Fruit fly (Drosophila melanogaster) whole organism, prepupa: Measurements from ENCODE around the gene CG7551.

ENCODE experiments used
- Blimp-1 ChIP-seq: fragments of 200-800 bp; sonication (Bioruptor generic); optimal IDR thresholded peaks from 3 replicates; lab custom pipeline; 2017; ENCODE audit warnings: missing biosample characterization, missing genetic modification characterization, mild to moderate bottlenecking, moderate library complexity, missing genetic modification reagents
- CG10669 ChIP-seq: fragments of 200-800 bp; sonication (Bioruptor generic); optimal IDR thresholded peaks from 3 replicates; lab custom pipeline; 2018; ENCODE audit warnings: missing biosample characterization, mild to moderate bottlenecking, missing genetic modification characterization, moderate library complexity
- CG11294 ChIP-seq: fragments of 200-800 bp; sonication (Bioruptor generic); IDR thresholded peaks from 2 replicates; pipeline ENCODE4 v1.3.6; 2022; ENCODE audit warnings: missing biosample characterization, missing genetic modification characterization
- CG11762 ChIP-seq: fragments of 200-800 bp; sonication (Bioruptor generic); optimal IDR thresholded peaks from 3 replicates; lab custom pipeline; 2016; ENCODE audit warnings: missing biosample characterization, missing genetic modification characterization; ENCODE audit not compliant: insufficient read depth
- CG11902 ChIP-seq: fragments of 200-800 bp; sonication (Bioruptor generic); optimal IDR thresholded peaks from 3 replicates; lab custom pipeline; 2016; ENCODE audit warnings: missing biosample characterization, missing genetic modification characterization
- CG15336 ChIP-seq: fragments of 200-800 bp; sonication (Bioruptor generic); IDR thresholded peaks from 2 replicates; pipeline ENCODE4 v1.3.6; 2022; ENCODE audit warnings: missing biosample characterization, missing genetic modification characterization
- CG3032 ChIP-seq: fragments of 200-800 bp; optimal IDR thresholded peaks from 2 replicates; lab custom pipeline; 2019; ENCODE audit warnings: missing biosample characterization, mild to moderate bottlenecking, missing genetic modification characterization, moderate library complexity
- CG31627 ChIP-seq: fragments of 200-800 bp; sonication (Bioruptor generic); optimal IDR thresholded peaks from 3 replicates; lab custom pipeline; 2016; ENCODE audit warnings: missing biosample characterization, missing genetic modification characterization
- CG32006 ChIP-seq: fragments of 200-800 bp; sonication (Bioruptor generic); optimal IDR thresholded peaks from 3 replicates; lab custom pipeline; 2017; ENCODE audit warnings: missing biosample characterization, mild to moderate bottlenecking, missing genetic modification characterization
- CG34406 ChIP-seq: fragments of 200-800 bp; sonication (Bioruptor generic); optimal IDR thresholded peaks from 3 replicates; lab custom pipeline; 2016; ENCODE audit warnings: missing biosample characterization, missing genetic modification characterization
- CG3919 ChIP-seq: fragments of 200-800 bp; sonication (Bioruptor generic); optimal IDR thresholded peaks from 3 replicates; lab custom pipeline; 2016; ENCODE audit warnings: missing biosample characterization, missing genetic modification characterization
- CG4318 ChIP-seq: fragments of 200-800 bp; sonication (Bioruptor generic); optimal IDR thresholded peaks from 3 replicates; lab custom pipeline; 2017; ENCODE audit warnings: missing biosample characterization, mild to moderate bottlenecking, missing genetic modification characterization
- CG6276 ChIP-seq: fragments of 200-800 bp; sonication (Bioruptor generic); optimal IDR thresholded peaks from 2 replicates; lab custom pipeline; 2017; ENCODE audit warnings: missing biosample characterization, mild to moderate bottlenecking, missing genetic modification characterization
- CG6792 ChIP-seq: fragments of 200-800 bp; sonication (Bioruptor generic); optimal IDR thresholded peaks from 3 replicates; lab custom pipeline; 2016; ENCODE audit warnings: missing biosample characterization, missing genetic modification characterization
- CG6808 ChIP-seq: fragments of 200-800 bp; sonication (Bioruptor generic); optimal IDR thresholded peaks from 3 replicates; lab custom pipeline; 2017; ENCODE audit warnings: missing biosample characterization, missing genetic modification characterization, mild to moderate bottlenecking, moderate library complexity, missing genetic modification reagents
- CG8119 ChIP-seq: fragments of 200-800 bp; sonication (Bioruptor generic); IDR thresholded peaks from 3 replicates; pipeline ENCODE4 v1.3.6; 2022; ENCODE audit warnings: missing biosample characterization, missing genetic modification characterization
- CG8319 ChIP-seq: fragments of 200-800 bp; sonication (Bioruptor generic); optimal IDR thresholded peaks from 3 replicates; lab custom pipeline; 2016; ENCODE audit warnings: missing biosample characterization, missing genetic modification characterization
- CG8632 ChIP-seq: fragments of 200-800 bp; sonication (Bioruptor generic); optimal IDR thresholded peaks from 3 replicates; lab custom pipeline; 2016; ENCODE audit warnings: missing biosample characterization, missing genetic modification characterization
- CG9139 ChIP-seq: fragments of 200-800 bp; sonication (Bioruptor generic); optimal IDR thresholded peaks from 3 replicates; lab custom pipeline; 2017; ENCODE audit warnings: missing biosample characterization, mild to moderate bottlenecking, missing genetic modification characterization
- Eip78C ChIP-seq: fragments of 200-800 bp; sonication (Bioruptor generic); peaks from one replicate; lab custom pipeline; 2016; ENCODE audit warnings: missing biosample characterization, missing genetic modification characterization
- Eip93F ChIP-seq: fragments of 200-800 bp; sonication (Bioruptor generic); optimal IDR thresholded peaks from 2 replicates; lab custom pipeline; 2016; ENCODE audit warnings: missing biosample characterization, mild to moderate bottlenecking, missing genetic modification characterization
- Ets21C ChIP-seq: fragments of 200-800 bp; sonication (Bioruptor generic); optimal IDR thresholded peaks from 3 replicates; lab custom pipeline; 2016; ENCODE audit warnings: missing biosample characterization, missing genetic modification characterization
- Ets96B ChIP-seq: fragments of 200-800 bp; optimal IDR thresholded peaks from 2 replicates; lab custom pipeline; 2019; ENCODE audit warnings: missing biosample characterization, mild to moderate bottlenecking, missing genetic modification characterization, moderate library complexity
- Gug ChIP-seq: fragments of 200-800 bp; sonication (Bioruptor generic); IDR thresholded peaks from 2 replicates; pipeline ENCODE4 v1.3.6; 2022; ENCODE audit warnings: missing biosample characterization, missing genetic modification characterization
- Hr38 ChIP-seq: sonication (Bioruptor generic); optimal IDR thresholded peaks from 2 replicates; lab custom pipeline; 2016; ENCODE audit warnings: missing biosample characterization, missing genetic modification characterization
- Hr39 ChIP-seq: fragments of 200-800 bp; sonication (Bioruptor generic); optimal IDR thresholded peaks from 2 replicates; lab custom pipeline; 2016; ENCODE audit warnings: missing biosample characterization, missing genetic modification characterization
- Hr4 ChIP-seq: fragments of 200-800 bp; sonication (Bioruptor generic); optimal IDR thresholded peaks from 3 replicates; lab custom pipeline; 2016; ENCODE audit warnings: missing biosample characterization, missing genetic modification characterization
- Lpt ChIP-seq: fragments of 200-800 bp; sonication (Bioruptor generic); optimal IDR thresholded peaks from 3 replicates; lab custom pipeline; 2016; ENCODE audit warnings: missing biosample characterization, missing genetic modification characterization
- Met ChIP-seq: fragments of 200-800 bp; sonication (Bioruptor generic); optimal IDR thresholded peaks from 3 replicates; lab custom pipeline; 2016; ENCODE audit warnings: missing biosample characterization, missing genetic modification characterization
- OdsH ChIP-seq: fragments of 200-800 bp; sonication (Bioruptor generic); optimal IDR thresholded peaks from 3 replicates; lab custom pipeline; 2016; ENCODE audit warnings: missing biosample characterization, missing genetic modification characterization
- Smox ChIP-seq: fragments of 200-800 bp; sonication (Bioruptor generic); optimal IDR thresholded peaks from 3 replicates; lab custom pipeline; 2016; ENCODE audit warnings: missing biosample characterization, missing genetic modification characterization
- Sox102F ChIP-seq: fragments of 200-800 bp; sonication (Bioruptor generic); optimal IDR thresholded peaks from 2 replicates; lab custom pipeline; 2016; ENCODE audit warnings: missing biosample characterization, mild to moderate bottlenecking, missing genetic modification characterization
- Sox14 ChIP-seq: fragments of 200-800 bp; sonication (Bioruptor generic); optimal IDR thresholded peaks from 3 replicates; lab custom pipeline; 2016; ENCODE audit warnings: missing biosample characterization, missing genetic modification characterization
- Sox15 ChIP-seq: fragments of 200-800 bp; sonication (Bioruptor generic); optimal IDR thresholded peaks from 3 replicates; lab custom pipeline; 2016; ENCODE audit warnings: missing biosample characterization, missing genetic modification characterization
- achi ChIP-seq: fragments of 200-800 bp; sonication (Bioruptor generic); optimal IDR thresholded peaks from 3 replicates; lab custom pipeline; 2016; ENCODE audit warnings: missing biosample characterization, missing genetic modification characterization
- acj6 ChIP-seq: fragments of 200-800 bp; sonication (Bioruptor generic); optimal IDR thresholded peaks from 3 replicates; lab custom pipeline; 2016; ENCODE audit warnings: missing biosample characterization, missing genetic modification characterization
- cyc ChIP-seq: fragments of 200-800 bp; sonication (Bioruptor generic); optimal IDR thresholded peaks from 3 replicates; lab custom pipeline; 2016; ENCODE audit warnings: missing biosample characterization, missing genetic modification characterization
- dac ChIP-seq: fragments of 200-800 bp; sonication (Bioruptor generic); optimal IDR thresholded peaks from 2 replicates; lab custom pipeline; 2017; ENCODE audit warnings: missing biosample characterization, mild to moderate bottlenecking, missing genetic modification characterization
- dsx ChIP-seq: fragments of 200-800 bp; optimal IDR thresholded peaks from 3 replicates; lab custom pipeline; 2019; ENCODE audit warnings: missing biosample characterization, mild to moderate bottlenecking, missing genetic modification characterization, moderate library complexity; ENCODE audit not compliant: poor library complexity, severe bottlenecking
- esn ChIP-seq: fragments of 200-800 bp; sonication (Bioruptor generic); optimal IDR thresholded peaks from 2 replicates; lab custom pipeline; 2016; ENCODE audit warnings: missing biosample characterization, mild to moderate bottlenecking, missing genetic modification characterization, moderate library complexity
- fd59A ChIP-seq: fragments of 200-800 bp; sonication (Bioruptor generic); optimal IDR thresholded peaks from 2 replicates; lab custom pipeline; 2017; ENCODE audit warnings: missing biosample characterization, mild to moderate bottlenecking, missing genetic modification characterization, missing genetic modification reagents
- fd85E ChIP-seq: fragments of 200-800 bp; sonication (Bioruptor generic); optimal IDR thresholded peaks from 3 replicates; lab custom pipeline; 2016; ENCODE audit warnings: missing biosample characterization, missing genetic modification characterization
- fkh ChIP-seq: fragments of 200-800 bp; sonication (Bioruptor generic); optimal IDR thresholded peaks from 3 replicates; lab custom pipeline; 2017; ENCODE audit warnings: missing biosample characterization, mild to moderate bottlenecking, missing genetic modification characterization, moderate library complexity
- net ChIP-seq: fragments of 200-800 bp; sonication (Bioruptor generic); optimal IDR thresholded peaks from 3 replicates; lab custom pipeline; 2016; ENCODE audit warnings: missing biosample characterization, missing genetic modification characterization
- pdm3 ChIP-seq: fragments of 200-800 bp; sonication (Bioruptor generic); optimal IDR thresholded peaks from 3 replicates; lab custom pipeline; 2016; ENCODE audit warnings: missing biosample characterization, missing genetic modification characterization
- salr ChIP-seq, 2 experiments: fragments of 200-800 bp; sonication (Bioruptor generic); optimal IDR thresholded peaks; 3 replicates each; lab custom pipeline; 2016 to 2018; ENCODE audit warnings: missing biosample characterization in 2 of 2, missing genetic modification characterization in 2 of 2, mild to moderate bottlenecking in 1 of 2
- spab ChIP-seq: fragments of 200-800 bp; sonication (Bioruptor generic); optimal IDR thresholded peaks from 2 replicates; lab custom pipeline; 2017; ENCODE audit warnings: missing biosample characterization, mild to moderate bottlenecking, missing genetic modification characterization, missing genetic modification reagents
- ss ChIP-seq, 2 experiments: fragments of 200-800 bp; sonication (Bioruptor generic); optimal IDR thresholded peaks; 2 replicates in 1 of 2; 3 replicates in 1 of 2; lab custom pipeline; 2017 to 2018; ENCODE audit warnings: mild to moderate bottlenecking in 2 of 2, missing biosample characterization in 2 of 2, missing genetic modification characterization in 2 of 2, moderate library complexity in 1 of 2
- svp ChIP-seq: fragments of 200-800 bp; sonication (Bioruptor generic); peaks from one replicate; lab custom pipeline; 2016; ENCODE audit warnings: missing biosample characterization, missing genetic modification characterization
- vri ChIP-seq: fragments of 200-800 bp; sonication (Bioruptor generic); optimal IDR thresholded peaks from 3 replicates; lab custom pipeline; 2016; ENCODE audit warnings: missing biosample characterization, mild to moderate bottlenecking, missing genetic modification characterization

The CG7551 gene

DNA sequence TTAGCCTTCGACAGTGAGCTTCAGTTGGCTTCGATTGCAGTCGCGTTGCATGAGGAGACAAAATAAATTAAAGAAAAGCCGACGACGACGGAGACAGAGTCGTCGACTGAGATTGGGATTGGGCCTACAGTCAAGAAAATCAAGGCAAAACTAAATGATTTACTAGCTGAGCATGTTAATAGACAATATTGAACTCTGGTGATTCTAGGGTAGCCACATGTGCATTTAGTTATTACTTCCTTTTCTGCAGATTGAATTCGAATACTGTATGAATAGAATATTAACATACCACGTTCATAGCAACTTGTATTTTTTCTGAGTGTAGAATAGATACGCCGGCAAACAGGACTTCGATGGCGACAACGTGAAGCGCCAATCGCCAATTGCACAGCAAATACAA, 9.9 kb upstream of the CG7551 start (continued):
- TF ChIP-seq CG34406 (GFP tag; lab: Kevin White, UChicago), result no peak
- peak in 1 of 2 experiments; percentile 56 for TF ChIP-seq salr (GFP tag; optimal IDR thresholded peaks at IDR 0.05; lab: Kevin White, UChicago)
- TF ChIP-seq CG4318, result peak; percentile 78

- no peak for TF ChIP-seq fd85E (GFP tag; lab: Kevin White, UChicago)
- TF ChIP-seq CG8632 (GFP tag; lab: Kevin White, UChicago), result no peak
- peak; percentile 72 for TF ChIP-seq OdsH (GFP tag; lab: Kevin White, UChicago)
- no peak for TF ChIP-seq vri (GFP tag; lab: Kevin White, UChicago)
- TF ChIP-seq Sox14 (GFP tag; lab: Kevin White, UChicago), result peak; percentile 79
- TF ChIP-seq CG32006 (GFP tag; lab: Kevin White, UChicago), result peak; percentile 86
- TF ChIP-seq fkh (GFP tag; lab: Kevin White, UChicago), result no peak
- peak; percentile 85 for TF ChIP-seq CG11294
- TF ChIP-seq Eip93F, result no peak
- peak; percentile 48 for TF ChIP-seq CG10669
- no peak for TF ChIP-seq Ets21C (GFP tag; lab: Kevin White, UChicago)
- peak; percentile 12 for TF ChIP-seq Hr39
- no peak for TF ChIP-seq Smox
- TF ChIP-seq Ets96B (tag; lab: Kevin White, UChicago), result peak; percentile 43
- TF ChIP-seq CG8119, result peak; percentile 93
- TF ChIP-seq fd59A (GFP tag; lab: Kevin White, UChicago), result peak; percentile 49
- no peak for TF ChIP-seq esn
- peak; percentile 48 for TF ChIP-seq net (GFP tag; lab: Kevin White, UChicago)
- peak; percentile 14 for TF ChIP-seq cyc (GFP tag; lab: Kevin White, UChicago)
- peak; percentile 90 for TF ChIP-seq Gug (GFP tag; lab: Robert Waterston, UW)
- peak; percentile 85 for TF ChIP-seq CG3919 (GFP tag; lab: Kevin White, UChicago)
- peak; percentile 22 for TF ChIP-seq CG34406 (GFP tag; lab: Kevin White, UChicago)
- TF ChIP-seq ss (GFP tag; optimal IDR thresholded peaks at IDR 0.05; lab: Kevin White, UChicago), result no peak
- TF ChIP-seq achi (GFP tag; lab: Kevin White, UChicago), result peak; percentile 79
- peak in 1 of 2 experiments; percentile 76 for TF ChIP-seq salr (GFP tag; optimal IDR thresholded peaks at IDR 0.05; lab: Kevin White, UChicago)
- TF ChIP-seq dsx, result peak; percentile 42
- peak; percentile 68 for TF ChIP-seq pdm3 (GFP tag; lab: Kevin White, UChicago)
- no peak for TF ChIP-seq CG6808 (GFP tag; lab: Kevin White, UChicago)
- peak; percentile 25 for TF ChIP-seq CG6792 (GFP tag; lab: Kevin White, UChicago)
- TF ChIP-seq Blimp-1 (GFP tag; lab: Kevin White, UChicago), result no peak
- TF ChIP-seq Lpt (GFP tag; lab: Kevin White, UChicago), result peak; percentile 92
- TF ChIP-seq CG6276 (GFP tag; lab: Kevin White, UChicago), result peak; percentile 82
- TF ChIP-seq Met, result no peak
- peak; percentile 0 for TF ChIP-seq CG8319 (GFP tag; lab: Kevin White, UChicago)
- peak; percentile 55 for TF ChIP-seq CG3032 (tag; lab: Kevin White, UChicago)
- TF ChIP-seq Sox15 (GFP tag; lab: Kevin White, UChicago), result no peak
- TF ChIP-seq acj6, result peak; percentile 65
- TF ChIP-seq CG11902 (GFP tag; lab: Kevin White, UChicago), result no peak
- TF ChIP-seq CG15336 (GFP tag; lab: Robert Waterston, UW), result peak; percentile 95
- TF ChIP-seq Sox102F (GFP tag; lab: Kevin White, UChicago), result no peak
- TF ChIP-seq dac (GFP tag; lab: Kevin White, UChicago), result peak; percentile 67
- TF ChIP-seq spab (GFP tag; lab: Kevin White, UChicago), result peak; percentile 31
- TF ChIP-seq CG11762 (GFP tag; lab: Kevin White, UChicago), result peak; percentile 65
- peak; percentile 80 for TF ChIP-seq Hr4 (GFP tag; lab: Kevin White, UChicago)
- TF ChIP-seq CG31627 (GFP tag; lab: Kevin White, UChicago), result no peak
- TF ChIP-seq Eip78C (GFP tag; lab: Kevin White, UChicago), result peak; percentile 92
- no peak for TF ChIP-seq Hr38
- TF ChIP-seq CG9139, result no peak
- TF ChIP-seq svp (GFP tag; lab: Kevin White, UChicago), result peak; percentile 23
Measured at dm6 chr3L:11448935-11449334, 9.4 kb upstream of the CG7551 start.
